Fruit fly (Drosophila melanogaster) whole organism, prepupa: ENCODE data around the gene CG6034.
A peak's percentile ranks its signal among the peaks of the same experiment; 100 is the strongest.

Source experiments
- Blimp-1 ChIP-seq: fragments of 200-800 bp; sonication (Bioruptor generic); optimal IDR thresholded peaks from 3 replicates; lab custom pipeline; 2017; ENCODE audit warnings: missing biosample characterization, missing genetic modification characterization, mild to moderate bottlenecking, moderate library complexity, missing genetic modification reagents
- CG11294 ChIP-seq: fragments of 200-800 bp; sonication (Bioruptor generic); IDR thresholded peaks from 2 replicates; pipeline ENCODE4 v1.3.6; 2022; ENCODE audit warnings: missing biosample characterization, missing genetic modification characterization
- CG11762 ChIP-seq: fragments of 200-800 bp; sonication (Bioruptor generic); optimal IDR thresholded peaks from 3 replicates; lab custom pipeline; 2016; ENCODE audit warnings: missing biosample characterization, missing genetic modification characterization; ENCODE audit not compliant: insufficient read depth
- CG11902 ChIP-seq: fragments of 200-800 bp; sonication (Bioruptor generic); optimal IDR thresholded peaks from 3 replicates; lab custom pipeline; 2016; ENCODE audit warnings: missing biosample characterization, missing genetic modification characterization
- CG15336 ChIP-seq: fragments of 200-800 bp; sonication (Bioruptor generic); IDR thresholded peaks from 2 replicates; pipeline ENCODE4 v1.3.6; 2022; ENCODE audit warnings: missing biosample characterization, missing genetic modification characterization
- CG1621 ChIP-seq: fragments of 200-800 bp; sonication (Bioruptor generic); optimal IDR thresholded peaks from 3 replicates; lab custom pipeline; 2018; ENCODE audit warnings: missing biosample characterization, mild to moderate bottlenecking, missing genetic modification characterization
- CG16779 ChIP-seq: fragments of 200-800 bp; sonication (Bioruptor generic); optimal IDR thresholded peaks from 3 replicates; lab custom pipeline; 2017; ENCODE audit warnings: missing biosample characterization, mild to moderate bottlenecking, missing genetic modification characterization
- CG3032 ChIP-seq: fragments of 200-800 bp; optimal IDR thresholded peaks from 2 replicates; lab custom pipeline; 2019; ENCODE audit warnings: missing biosample characterization, mild to moderate bottlenecking, missing genetic modification characterization, moderate library complexity
- CG32006 ChIP-seq: fragments of 200-800 bp; sonication (Bioruptor generic); optimal IDR thresholded peaks from 3 replicates; lab custom pipeline; 2017; ENCODE audit warnings: missing biosample characterization, mild to moderate bottlenecking, missing genetic modification characterization
- CG4318 ChIP-seq: fragments of 200-800 bp; sonication (Bioruptor generic); optimal IDR thresholded peaks from 3 replicates; lab custom pipeline; 2017; ENCODE audit warnings: missing biosample characterization, mild to moderate bottlenecking, missing genetic modification characterization
- CG6276 ChIP-seq: fragments of 200-800 bp; sonication (Bioruptor generic); optimal IDR thresholded peaks from 2 replicates; lab custom pipeline; 2017; ENCODE audit warnings: missing biosample characterization, mild to moderate bottlenecking, missing genetic modification characterization
- CG6792 ChIP-seq: fragments of 200-800 bp; sonication (Bioruptor generic); optimal IDR thresholded peaks from 3 replicates; lab custom pipeline; 2016; ENCODE audit warnings: missing biosample characterization, missing genetic modification characterization
- CG6808 ChIP-seq: fragments of 200-800 bp; sonication (Bioruptor generic); optimal IDR thresholded peaks from 3 replicates; lab custom pipeline; 2017; ENCODE audit warnings: missing biosample characterization, missing genetic modification characterization, mild to moderate bottlenecking, moderate library complexity, missing genetic modification reagents
- CG6854 ChIP-seq: fragments of 200-800 bp; sonication (Bioruptor generic); optimal IDR thresholded peaks from 2 replicates; lab custom pipeline; 2017; ENCODE audit warnings: missing biosample characterization, mild to moderate bottlenecking, missing genetic modification characterization
- CG7368 ChIP-seq: fragments of 200-800 bp; sonication (Bioruptor generic); optimal IDR thresholded peaks from 3 replicates; lab custom pipeline; 2016; ENCODE audit warnings: missing biosample characterization, missing genetic modification characterization
- CG8319 ChIP-seq: fragments of 200-800 bp; sonication (Bioruptor generic); optimal IDR thresholded peaks from 3 replicates; lab custom pipeline; 2016; ENCODE audit warnings: missing biosample characterization, missing genetic modification characterization
- CG9139 ChIP-seq: fragments of 200-800 bp; sonication (Bioruptor generic); optimal IDR thresholded peaks from 3 replicates; lab custom pipeline; 2017; ENCODE audit warnings: missing biosample characterization, mild to moderate bottlenecking, missing genetic modification characterization
- Eip78C ChIP-seq: fragments of 200-800 bp; sonication (Bioruptor generic); peaks from one replicate; lab custom pipeline; 2016; ENCODE audit warnings: missing biosample characterization, missing genetic modification characterization
- Ets96B ChIP-seq: fragments of 200-800 bp; optimal IDR thresholded peaks from 2 replicates; lab custom pipeline; 2019; ENCODE audit warnings: missing biosample characterization, mild to moderate bottlenecking, missing genetic modification characterization, moderate library complexity
- Hr38 ChIP-seq: sonication (Bioruptor generic); optimal IDR thresholded peaks from 2 replicates; lab custom pipeline; 2016; ENCODE audit warnings: missing biosample characterization, missing genetic modification characterization
- Hr4 ChIP-seq: fragments of 200-800 bp; sonication (Bioruptor generic); optimal IDR thresholded peaks from 3 replicates; lab custom pipeline; 2016; ENCODE audit warnings: missing biosample characterization, missing genetic modification characterization
- Met ChIP-seq: fragments of 200-800 bp; sonication (Bioruptor generic); optimal IDR thresholded peaks from 3 replicates; lab custom pipeline; 2016; ENCODE audit warnings: missing biosample characterization, missing genetic modification characterization
- OdsH ChIP-seq: fragments of 200-800 bp; sonication (Bioruptor generic); optimal IDR thresholded peaks from 3 replicates; lab custom pipeline; 2016; ENCODE audit warnings: missing biosample characterization, missing genetic modification characterization
- Sox102F ChIP-seq: fragments of 200-800 bp; sonication (Bioruptor generic); optimal IDR thresholded peaks from 2 replicates; lab custom pipeline; 2016; ENCODE audit warnings: missing biosample characterization, mild to moderate bottlenecking, missing genetic modification characterization
- Sox14 ChIP-seq: fragments of 200-800 bp; sonication (Bioruptor generic); optimal IDR thresholded peaks from 3 replicates; lab custom pipeline; 2016; ENCODE audit warnings: missing biosample characterization, missing genetic modification characterization
- achi ChIP-seq: fragments of 200-800 bp; sonication (Bioruptor generic); optimal IDR thresholded peaks from 3 replicates; lab custom pipeline; 2016; ENCODE audit warnings: missing biosample characterization, missing genetic modification characterization
- cyc ChIP-seq: fragments of 200-800 bp; sonication (Bioruptor generic); optimal IDR thresholded peaks from 3 replicates; lab custom pipeline; 2016; ENCODE audit warnings: missing biosample characterization, missing genetic modification characterization
- dsx ChIP-seq: fragments of 200-800 bp; optimal IDR thresholded peaks from 3 replicates; lab custom pipeline; 2019; ENCODE audit warnings: missing biosample characterization, mild to moderate bottlenecking, missing genetic modification characterization, moderate library complexity; ENCODE audit not compliant: poor library complexity, severe bottlenecking
- fd59A ChIP-seq: fragments of 200-800 bp; sonication (Bioruptor generic); optimal IDR thresholded peaks from 2 replicates; lab custom pipeline; 2017; ENCODE audit warnings: missing biosample characterization, mild to moderate bottlenecking, missing genetic modification characterization, missing genetic modification reagents
- fkh ChIP-seq: fragments of 200-800 bp; sonication (Bioruptor generic); optimal IDR thresholded peaks from 3 replicates; lab custom pipeline; 2017; ENCODE audit warnings: missing biosample characterization, mild to moderate bottlenecking, missing genetic modification characterization, moderate library complexity
- lz ChIP-seq: fragments of 200-800 bp; sonication (Bioruptor generic); optimal IDR thresholded peaks from 3 replicates; lab custom pipeline; 2016; ENCODE audit warnings: missing biosample characterization, missing genetic modification characterization
- pdm3 ChIP-seq: fragments of 200-800 bp; sonication (Bioruptor generic); optimal IDR thresholded peaks from 3 replicates; lab custom pipeline; 2016; ENCODE audit warnings: missing biosample characterization, missing genetic modification characterization
- spab ChIP-seq: fragments of 200-800 bp; sonication (Bioruptor generic); optimal IDR thresholded peaks from 2 replicates; lab custom pipeline; 2017; ENCODE audit warnings: missing biosample characterization, mild to moderate bottlenecking, missing genetic modification characterization, missing genetic modification reagents
- ss ChIP-seq, 2 experiments: fragments of 200-800 bp; sonication (Bioruptor generic); optimal IDR thresholded peaks; 2 replicates in 1 of 2; 3 replicates in 1 of 2; lab custom pipeline; 2017 to 2018; ENCODE audit warnings: mild to moderate bottlenecking in 2 of 2, missing biosample characterization in 2 of 2, missing genetic modification characterization in 2 of 2, moderate library complexity in 1 of 2
- svp ChIP-seq: fragments of 200-800 bp; sonication (Bioruptor generic); peaks from one replicate; lab custom pipeline; 2016; ENCODE audit warnings: missing biosample characterization, missing genetic modification characterization
- topi ChIP-seq: fragments of 200-800 bp; sonication (Bioruptor generic); optimal IDR thresholded peaks from 3 replicates; lab custom pipeline; 2016; ENCODE audit warnings: missing biosample characterization, missing genetic modification characterization
- vri ChIP-seq: fragments of 200-800 bp; sonication (Bioruptor generic); optimal IDR thresholded peaks from 3 replicates; lab custom pipeline; 2016; ENCODE audit warnings: missing biosample characterization, mild to moderate bottlenecking, missing genetic modification characterization

The CG6034 gene

DNA sequence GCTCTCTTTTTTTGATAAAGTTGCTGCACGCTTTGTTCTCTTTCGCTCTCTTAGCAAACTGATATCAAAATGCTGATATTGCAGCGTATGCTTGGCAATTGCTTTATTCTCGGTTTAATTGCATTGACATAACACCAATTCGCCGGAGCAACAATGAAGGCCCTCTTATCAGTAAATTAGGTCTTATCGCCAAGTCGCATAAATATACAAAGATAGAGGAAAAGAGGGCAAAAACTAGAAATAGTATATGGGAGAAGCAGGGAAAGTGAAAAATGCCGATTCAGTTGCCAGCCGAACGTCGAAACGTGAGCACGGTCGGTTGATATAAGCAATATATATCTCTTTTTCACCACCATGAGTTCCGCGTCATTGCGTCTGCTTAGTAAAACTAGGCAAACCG lies 6.2 kb downstream of the CG6034 start, which contains the start of gene CG7460:
Gene CG7460, plus strand, starts transcription at position 70 of the 400 bp plus-strand sequence.
- TF ChIP-seq CG3032 (tag; lab: Kevin White, UChicago) (no peak), topi (GFP tag; lab: Kevin White, UChicago) (no peak), vri (peak; percentile 94), lz (GFP tag; lab: Kevin White, UChicago) (no peak), fkh (peak; percentile 49), CG4318 (no peak), CG16779 (tag; lab: Kevin White, UChicago) (peak; percentile 22), spab (GFP tag; lab: Kevin White, UChicago) (no peak), Eip78C (GFP tag; lab: Kevin White, UChicago) (peak; percentile 63), CG11902 (GFP tag; lab: Kevin White, UChicago) (no peak), CG1621 (tag; lab: Kevin White, UChicago) (no peak), CG8319 (no peak), Blimp-1 (GFP tag; lab: Kevin White, UChicago) (no peak), svp (GFP tag; lab: Kevin White, UChicago) (peak; percentile 61), cyc (GFP tag; lab: Kevin White, UChicago) (no peak), OdsH (GFP tag; lab: Kevin White, UChicago) (no peak), Sox14 (GFP tag; lab: Kevin White, UChicago) (peak; percentile 6), dsx (GFP tag; lab: Kevin White, UChicago) (peak; percentile 59)

DNA sequence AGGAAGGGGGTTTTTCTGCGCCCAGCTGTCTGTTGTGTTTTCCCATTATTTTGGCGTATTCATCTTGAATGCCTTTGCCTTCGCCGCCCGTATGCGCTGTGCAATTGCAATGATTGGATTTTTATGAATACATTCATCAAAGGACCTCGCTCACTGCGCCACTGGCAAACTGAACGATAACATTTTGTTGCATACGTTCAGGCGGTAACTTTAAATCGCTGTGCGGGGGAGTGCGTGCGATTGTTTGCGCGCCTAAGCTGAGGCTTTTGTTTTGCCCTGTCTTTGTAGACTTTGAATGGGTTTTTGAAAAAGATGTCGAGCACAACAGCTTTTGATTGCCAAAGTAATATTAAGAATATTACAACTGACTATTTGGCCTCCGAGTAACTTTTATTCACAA lies 7.0 kb downstream of the CG6034 start:
- TF ChIP-seq CG6276 (GFP tag; lab: Kevin White, UChicago) (no peak), Sox14 (GFP tag; lab: Kevin White, UChicago) (no peak), CG6792 (GFP tag; lab: Kevin White, UChicago) (no peak), Hr4 (GFP tag; lab: Kevin White, UChicago) (no peak), Ets96B (tag; lab: Kevin White, UChicago) (no peak), CG6854 (GFP tag; lab: Kevin White, UChicago) (no peak), CG15336 (no peak), spab (GFP tag; lab: Kevin White, UChicago) (no peak), fd59A (GFP tag; lab: Kevin White, UChicago) (no peak), CG32006 (GFP tag; lab: Kevin White, UChicago) (no peak), Sox102F (GFP tag; lab: Kevin White, UChicago) (no peak), pdm3 (GFP tag; lab: Kevin White, UChicago) (no peak), CG9139 (no peak), cyc (GFP tag; lab: Kevin White, UChicago) (no peak), CG4318 (no peak), Eip78C (GFP tag; lab: Kevin White, UChicago) (no peak), achi (GFP tag; lab: Kevin White, UChicago) (no peak), Hr38 (GFP tag; lab: Kevin White, UChicago) (no peak), CG7368 (no peak), CG1621 (tag; lab: Kevin White, UChicago) (no peak)

DNA sequence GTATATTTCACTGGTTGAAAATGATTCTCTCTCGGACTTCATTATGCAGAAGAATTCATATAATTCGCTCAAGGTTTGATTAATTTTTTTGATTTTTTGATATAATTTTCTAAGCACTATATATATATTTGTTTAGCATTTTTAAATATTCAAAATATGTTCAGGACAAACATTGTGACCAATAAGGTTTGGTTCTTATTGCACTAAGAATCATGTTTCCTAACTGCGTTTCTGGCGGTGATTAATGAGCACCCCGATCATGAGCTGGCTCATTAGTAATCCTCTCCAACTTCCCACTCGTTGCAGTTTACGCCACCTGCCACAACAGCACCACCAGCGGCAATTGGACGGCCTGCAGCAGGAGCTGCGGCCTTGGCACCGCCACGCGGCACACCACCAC lies 17.4 kb downstream of the CG6034 start, which contains the start of gene CG6052:
Gene CG6052, minus strand, starts transcription at position 101 of the 400 bp plus-strand sequence.
- TF ChIP-seq Met (no peak), ss (GFP tag; optimal IDR thresholded peaks at IDR 0.05; lab: Kevin White, UChicago) (no peak), CG11294 (GFP tag; lab: Robert Waterston, UW) (no peak), achi (GFP tag; lab: Kevin White, UChicago) (no peak), topi (GFP tag; lab: Kevin White, UChicago) (no peak), pdm3 (GFP tag; lab: Kevin White, UChicago) (no peak), CG11762 (no peak), CG6808 (no peak), Eip78C (GFP tag; lab: Kevin White, UChicago) (no peak)
- TF ChIP-seq, all 60 proteins: peak for 0
